Worm (Caenorhabditis elegans) whole organism, L3 larva: ENCODE results near the gene moc-1.

ENCODE experiments used
- ceh-16 ChIP-seq: sonication (generic microtip); optimal IDR thresholded peaks from 2 replicates; lab custom pipeline; 2017; ENCODE audit warnings: missing biosample characterization, missing genetic modification characterization
- lin-15B ChIP-seq: fragments of 150-350 bp; optimal IDR thresholded peaks from 2 replicates; lab custom pipeline; 2014; ENCODE audit warnings: missing biosample characterization, missing genetic modification characterization
- nhr-12 ChIP-seq: fragments of 150-350 bp; optimal IDR thresholded peaks from 2 replicates; lab custom pipeline; 2014; ENCODE audit warnings: missing biosample characterization, missing genetic modification characterization
- nhr-23 ChIP-seq: fragments of 150-350 bp; optimal IDR thresholded peaks from 2 replicates; lab custom pipeline; 2014; ENCODE audit warnings: missing biosample characterization, missing genetic modification reagents, missing genetic modification characterization
- nhr-237 ChIP-seq: fragments of 150-350 bp; optimal IDR thresholded peaks from 2 replicates; lab custom pipeline; 2014; ENCODE audit warnings: missing biosample characterization, missing genetic modification characterization
- nhr-28 ChIP-seq: fragments of 150-350 bp; optimal IDR thresholded peaks from 2 replicates; lab custom pipeline; 2014; ENCODE audit warnings: missing biosample characterization, missing genetic modification characterization
- nhr-76 ChIP-seq: fragments of 150-350 bp; sonication (generic microtip); optimal IDR thresholded peaks from 5 replicates; lab custom pipeline; 2014; ENCODE audit warnings: missing biosample characterization, missing genetic modification characterization
- nhr-77 ChIP-seq: fragments of 150-350 bp; optimal IDR thresholded peaks from 2 replicates; lab custom pipeline; 2014; ENCODE audit warnings: missing biosample characterization, missing genetic modification characterization
- pqm-1 ChIP-seq: fragments of 150-350 bp; optimal IDR thresholded peaks from 2 replicates; lab custom pipeline; 2017; ENCODE audit warnings: missing biosample characterization, missing genetic modification characterization, inconsistent platforms
- unc-39 ChIP-seq: sonication (generic microtip); optimal IDR thresholded peaks from 4 replicates; lab custom pipeline; 2017; ENCODE audit warnings: missing biosample characterization, missing genetic modification characterization
- ztf-11 ChIP-seq: fragments of 150-350 bp; optimal IDR thresholded peaks from 2 replicates; lab custom pipeline; 2014; ENCODE audit warnings: missing biosample characterization, missing genetic modification characterization

ce11 chrX:10113677-10114076 lies 24.7 kb downstream of the moc-1 start:
- TF ChIP-seq unc-39 (tag; lab: Kevin White, UChicago) (no peak), nhr-77 (tag; lab: Kevin White, UChicago) (no peak), nhr-76 (no peak), lin-15B (tag; lab: Kevin White, UChicago) (no peak), nhr-237 (no peak), nhr-12 (no peak), ceh-16 (tag; lab: Kevin White, UChicago) (no peak), nhr-28 (no peak), ztf-11 (no peak), nhr-23 (tag; lab: Kevin White, UChicago) (no peak), pqm-1 (tag; lab: Kevin White, UChicago) (no peak)
